Fruit fly (Drosophila melanogaster): ENCODE data around the gene Zmynd10.

DNA sequence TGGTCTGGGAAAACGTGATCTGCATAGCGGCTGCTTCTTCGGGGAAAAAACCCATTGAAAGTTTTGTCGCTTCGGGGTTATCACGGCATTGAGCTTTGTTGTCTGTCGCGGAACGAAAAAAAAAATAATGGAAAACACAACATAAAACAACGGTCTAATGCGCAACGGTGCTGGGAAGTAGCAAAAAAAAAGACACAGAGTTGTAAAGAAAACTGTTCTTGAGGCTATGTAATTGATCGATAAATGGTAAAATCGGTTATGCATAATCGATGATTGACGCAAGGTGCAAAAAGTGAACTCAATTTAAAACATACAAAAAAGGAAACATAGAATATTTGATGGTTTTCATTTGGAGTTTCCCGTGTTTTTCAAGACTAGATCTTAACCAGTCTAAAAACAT lies 5.1 kb upstream of the Zmynd10 start:
- TF ChIP-seq Sox102F (GFP tag; optimal IDR thresholded peaks at IDR 0.05) (no peak), CG7963 (GFP tag; IDR thresholded peaks at IDR 0.05; ENCODE audit: partially characterized antibody) (no peak), ham (GFP tag; IDR thresholded peaks at IDR 0.05) (no peak), ase (GFP tag; IDR thresholded peaks at IDR 0.05) (no peak), Rfx (GFP tag; IDR thresholded peaks at IDR 0.05) (no peak), CG10274 (GFP tag; optimal IDR thresholded peaks at IDR 0.05) (no peak), CG15696 (tag; optimal IDR thresholded peaks at IDR 0.05) (no peak), CG15073 (GFP tag; optimal IDR thresholded peaks at IDR 0.05) (no peak), gsb-n (tag; optimal IDR thresholded peaks at IDR 0.05) (no peak), ap (GFP tag; IDR thresholded peaks at IDR 0.05) (no peak)
